Worm (Caenorhabditis elegans) whole organism, L2 larva: ENCODE data around the gene henn-1.

Source experiments
- C34F6.9 ChIP-seq: fragments of 150-350 bp; optimal IDR thresholded peaks from 2 replicates; lab custom pipeline; 2014; ENCODE audit warnings: missing biosample characterization, missing genetic modification characterization
- egl-27 ChIP-seq: sonication (generic microtip); optimal IDR thresholded peaks from 3 replicates; lab custom pipeline; 2017; ENCODE audit warnings: missing biosample characterization, missing genetic modification reagents, missing genetic modification characterization
- elt-3 ChIP-seq: sonication (generic microtip); optimal IDR thresholded peaks from 2 replicates; lab custom pipeline; 2017; ENCODE audit warnings: missing biosample characterization, missing genetic modification characterization
- gmeb-1 ChIP-seq: fragments of 150-350 bp; optimal IDR thresholded peaks from 2 replicates; lab custom pipeline; 2014; ENCODE audit warnings: missing biosample characterization, missing genetic modification characterization
- mab-5 ChIP-seq: fragments of 150-350 bp; optimal IDR thresholded peaks from 2 replicates; lab custom pipeline; 2014; ENCODE audit warnings: missing biosample characterization, missing genetic modification characterization
- nhr-10 ChIP-seq: sonication (generic microtip); optimal IDR thresholded peaks from 2 replicates; lab custom pipeline; 2017; ENCODE audit warnings: missing biosample characterization, missing genetic modification characterization
- nhr-25 ChIP-seq: fragments of 150-350 bp; sonication (generic microtip); optimal IDR thresholded peaks from 3 replicates; lab custom pipeline; 2014; ENCODE audit warnings: missing biosample characterization, missing genetic modification characterization
- nhr-77 ChIP-seq: fragments of 150-350 bp; optimal IDR thresholded peaks from 2 replicates; lab custom pipeline; 2014; ENCODE audit warnings: missing biosample characterization, missing genetic modification characterization
- unc-39 ChIP-seq: fragments of 150-350 bp; optimal IDR thresholded peaks from 2 replicates; lab custom pipeline; 2014; ENCODE audit warnings: missing biosample characterization, missing genetic modification characterization
- unc-55 ChIP-seq: fragments of 150-350 bp; sonication (generic microtip); optimal IDR thresholded peaks from 3 replicates; lab custom pipeline; 2014; ENCODE audit warnings: missing biosample characterization, missing genetic modification reagents, missing genetic modification characterization
- unc-62 ChIP-seq: fragments of 150-350 bp; optimal IDR thresholded peaks from 2 replicates; lab custom pipeline; 2014; ENCODE audit warnings: missing biosample characterization, missing genetic modification reagents, missing genetic modification characterization

The henn-1 gene

DNA sequence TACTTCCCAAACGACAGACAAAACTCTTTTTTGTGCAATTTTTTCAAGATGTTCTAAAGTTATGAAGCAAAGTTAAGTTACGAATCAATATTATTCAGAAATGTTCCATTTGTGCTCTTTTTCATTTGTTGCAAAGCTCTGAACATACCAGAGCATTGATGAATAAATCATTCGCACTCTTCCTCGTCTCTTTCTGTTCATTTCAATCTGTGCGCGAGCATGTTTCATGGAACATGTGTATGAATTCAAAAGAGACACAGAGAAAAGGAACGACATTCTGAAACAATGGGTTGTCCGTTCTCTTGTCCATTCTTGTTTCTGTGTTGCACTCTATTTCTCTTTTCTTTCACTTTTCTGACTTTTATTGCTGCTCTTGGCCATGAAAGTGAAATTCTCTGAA, 47.9 kb downstream of the henn-1 start:
- TF ChIP-seq unc-39 (no peak), gmeb-1 (tag; lab: Kevin White, UChicago) (no peak), C34F6.9 (tag; lab: Kevin White, UChicago) (peak; percentile 1)
- TF ChIP-seq, all 48 proteins: peak for 1

DNA sequence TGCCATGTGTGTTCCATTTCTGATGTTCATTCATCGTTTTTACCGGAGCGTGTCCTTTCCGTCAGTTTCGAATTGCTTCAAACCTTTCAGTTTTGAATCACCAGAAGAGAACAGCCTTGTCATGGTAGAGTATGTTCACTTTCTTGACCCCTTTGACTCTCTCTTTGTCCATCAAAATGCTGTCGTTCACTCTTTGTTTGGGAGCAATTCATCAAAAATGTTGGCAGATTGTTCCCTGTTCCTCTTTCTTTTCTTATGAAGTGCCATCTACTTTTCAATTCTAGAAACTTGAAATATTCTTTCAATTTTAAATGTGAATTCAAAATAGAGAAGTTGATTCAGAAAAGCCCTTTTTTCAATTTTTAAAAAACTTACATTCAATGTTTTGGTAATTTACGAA, 48.9 kb downstream of the henn-1 start:
- no peak for TF ChIP-seq nhr-10 (tag; lab: Kevin White, UChicago)
- no peak for TF ChIP-seq egl-27 (tag; lab: Kevin White, UChicago)
- peak; percentile 33 for TF ChIP-seq unc-55

ce11 chrIII:8283525-8283924, 51.1 kb downstream of the henn-1 start:
- no peak for TF ChIP-seq nhr-77
- no peak for TF ChIP-seq mab-5
- TF ChIP-seq unc-62 (GFP tag; lab: Kevin White, UChicago) = no peak
- TF ChIP-seq elt-3 (tag; lab: Kevin White, UChicago) = no peak
- TF ChIP-seq nhr-25 (tag; lab: Kevin White, UChicago) = no peak
